Fruit fly (Drosophila melanogaster): ENCODE data around the gene CG6321.

CG6321 gene

DNA sequence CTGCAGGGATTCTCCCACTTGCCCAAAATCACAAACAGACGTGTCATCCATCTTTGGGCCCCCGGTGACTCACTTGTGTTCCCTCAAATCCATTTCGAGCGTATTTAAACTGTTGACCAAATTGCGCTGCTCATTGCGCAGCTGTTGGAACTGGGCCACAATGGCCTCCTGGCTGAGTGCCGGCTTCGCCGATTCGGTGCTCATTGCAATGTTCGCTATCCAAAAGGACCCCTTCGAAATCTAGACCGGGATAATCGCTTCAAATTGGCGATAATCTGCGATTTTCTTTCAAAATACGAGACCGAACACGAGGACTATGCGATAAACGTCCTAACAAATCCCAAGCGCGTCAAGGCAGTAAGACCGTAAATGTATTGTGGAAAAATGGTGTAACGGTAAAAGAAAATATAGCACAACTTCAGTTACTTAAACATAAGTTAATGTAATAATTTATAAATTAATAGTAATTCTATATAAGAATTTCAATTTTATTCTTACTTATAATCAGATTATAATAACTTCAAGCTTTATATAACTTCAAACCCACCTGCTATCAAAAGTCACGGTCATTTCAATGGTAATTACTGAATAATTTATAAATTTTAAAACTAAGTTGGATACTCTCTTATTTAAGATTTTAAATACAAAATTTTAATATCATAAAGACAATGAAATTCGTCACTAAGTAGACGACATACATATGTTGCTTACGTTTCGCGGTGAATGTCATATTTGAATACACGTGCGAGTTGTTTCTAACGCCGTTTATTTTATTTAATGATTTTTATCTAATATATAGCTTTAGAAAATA lies 13.2 kb upstream of the CG6321 start, which contains the start of the genes Pfdn2 and Noc1 (continued):
- no peak for TF ChIP-seq CG17568 (GFP tag; optimal IDR thresholded peaks at IDR 0.05)
- no peak for TF ChIP-seq CG17186 (GFP tag; optimal IDR thresholded peaks at IDR 0.05)
- TF ChIP-seq CG2202 (tag; optimal IDR thresholded peaks at IDR 0.05), result no peak
- TF ChIP-seq CG7928 (GFP tag; optimal IDR thresholded peaks at IDR 0.05), result no peak
- peak; percentile 32; the same call in 1 of the 2 replicates for TF ChIP-seq ssp (GFP tag; IDR thresholded peaks at IDR 0.05)
- no peak for TF ChIP-seq Nf-YB (GFP tag; optimal IDR thresholded peaks at IDR 0.05)
- TF ChIP-seq ttk (GFP tag; IDR thresholded peaks at IDR 0.05), result 0 out of 2 replicates have a peak, but pooled peaks have one; percentile 27
- TF ChIP-seq ap (GFP tag; IDR thresholded peaks at IDR 0.05), result no peak
- TF ChIP-seq CG8478 (optimal IDR thresholded peaks at IDR 0.05), result no peak
- no peak for TF ChIP-seq fd102C (GFP tag; optimal IDR thresholded peaks at IDR 0.05)
- no peak for TF ChIP-seq CG10147 (GFP tag; optimal IDR thresholded peaks at IDR 0.05)
- 0 out of 2 replicates have a peak, but pooled peaks have one; percentile 15 for TF ChIP-seq Awh (GFP tag; IDR thresholded peaks at IDR 0.05)
- no peak for TF ChIP-seq CG5180 (GFP tag; optimal IDR thresholded peaks at IDR 0.05)
- peak; percentile 3 for TF ChIP-seq CG18619 (GFP tag; optimal IDR thresholded peaks at IDR 0.05)
- TF ChIP-seq CG32532 (GFP tag; IDR thresholded peaks at IDR 0.05), result peak; percentile 70
- no peak for TF ChIP-seq Atf-2 (GFP tag; optimal IDR thresholded peaks at IDR 0.05)
- no peak for TF ChIP-seq repo (GFP tag; optimal IDR thresholded peaks at IDR 0.05)
- no peak for TF ChIP-seq Elba2 (GFP tag; optimal IDR thresholded peaks at IDR 0.05)
- no peak for TF ChIP-seq CG14965 (GFP tag; optimal IDR thresholded peaks at IDR 0.05; ENCODE audit: borderline replicate concordance)
- no peak for TF ChIP-seq CG2678 (tag; optimal IDR thresholded peaks at IDR 0.05)
- peak; percentile 62 for TF ChIP-seq ind (GFP tag; optimal IDR thresholded peaks at IDR 0.05)
- TF ChIP-seq sna (GFP tag; IDR thresholded peaks at IDR 0.05; ENCODE audit: partially characterized antibody), result no peak
- peak; percentile 73 for TF ChIP-seq CG9932 (GFP tag; IDR thresholded peaks at IDR 0.05)
- TF ChIP-seq Gsc (GFP tag; IDR thresholded peaks at IDR 0.05), result no peak
- no peak for TF ChIP-seq fu2 (GFP tag; optimal IDR thresholded peaks at IDR 0.05)
- TF ChIP-seq unc-4 (GFP tag; IDR thresholded peaks at IDR 0.05; ENCODE audit: partially characterized antibody), result no peak
- TF ChIP-seq CG17328 (GFP tag; IDR thresholded peaks at IDR 0.05), result peak; percentile 52
- no peak for TF ChIP-seq Hmx (GFP tag; optimal IDR thresholded peaks at IDR 0.05)
- peak; percentile 71 for TF ChIP-seq grau (tag; optimal IDR thresholded peaks at IDR 0.05)
- peak; percentile 53 for TF ChIP-seq ewg (GFP tag; optimal IDR thresholded peaks at IDR 0.05)
- peak; percentile 83 for TF ChIP-seq Hr3 (GFP tag; optimal IDR thresholded peaks at IDR 0.05)
- TF ChIP-seq row (GFP tag; IDR thresholded peaks at IDR 0.05), result peak; percentile 87
- peak; percentile 86 for TF ChIP-seq MESR4 (GFP tag; optimal IDR thresholded peaks at IDR 0.05)
- peak; percentile 47 for TF ChIP-seq Six4 (GFP tag; optimal IDR thresholded peaks at IDR 0.05)
- TF ChIP-seq CG2129 (GFP tag; IDR thresholded peaks at IDR 0.05; ENCODE audit: partially characterized antibody), result no peak
- no peak for TF ChIP-seq CG6854 (GFP tag; optimal IDR thresholded peaks at IDR 0.05)
- TF ChIP-seq CG4854 (GFP tag; optimal IDR thresholded peaks at IDR 0.05), result no peak
- no peak for TF ChIP-seq ci (GFP tag; IDR thresholded peaks at IDR 0.05)
- peak; percentile 49; the same call in 1 of the 3 replicates for TF ChIP-seq CG7357 (GFP tag; IDR thresholded peaks at IDR 0.05)
- no peak for TF ChIP-seq H15 (GFP tag; IDR thresholded peaks at IDR 0.05)
- no peak for TF ChIP-seq corto (GFP tag; optimal IDR thresholded peaks at IDR 0.05)
- peak; percentile 53; the same call in 1 of the 2 replicates for TF ChIP-seq Ada2b (GFP tag; IDR thresholded peaks at IDR 0.05)
- TF ChIP-seq sisA (GFP tag; IDR thresholded peaks at IDR 0.05), result peak; percentile 59
- TF ChIP-seq pita (GFP tag; optimal IDR thresholded peaks at IDR 0.05), result no peak
- TF ChIP-seq CrebB (tag; optimal IDR thresholded peaks at IDR 0.05), result no peak
- peak; percentile 33 for TF ChIP-seq YL-1 (GFP tag; optimal IDR thresholded peaks at IDR 0.05)
- no peak for TF ChIP-seq CG11085 (GFP tag; IDR thresholded peaks at IDR 0.05)
- TF ChIP-seq CG12071 (GFP tag; optimal IDR thresholded peaks at IDR 0.05), result no peak
- TF ChIP-seq dpn (GFP tag; optimal IDR thresholded peaks at IDR 0.05), result peak in 1 of 2 experiments; percentile 67
- TF ChIP-seq pros (GFP tag; optimal IDR thresholded peaks at IDR 0.05), result no peak

All from whole organism, embryonic.